Fruit fly (Drosophila melanogaster): ENCODE data around the gene CstF50.

CstF50 gene

DNA sequence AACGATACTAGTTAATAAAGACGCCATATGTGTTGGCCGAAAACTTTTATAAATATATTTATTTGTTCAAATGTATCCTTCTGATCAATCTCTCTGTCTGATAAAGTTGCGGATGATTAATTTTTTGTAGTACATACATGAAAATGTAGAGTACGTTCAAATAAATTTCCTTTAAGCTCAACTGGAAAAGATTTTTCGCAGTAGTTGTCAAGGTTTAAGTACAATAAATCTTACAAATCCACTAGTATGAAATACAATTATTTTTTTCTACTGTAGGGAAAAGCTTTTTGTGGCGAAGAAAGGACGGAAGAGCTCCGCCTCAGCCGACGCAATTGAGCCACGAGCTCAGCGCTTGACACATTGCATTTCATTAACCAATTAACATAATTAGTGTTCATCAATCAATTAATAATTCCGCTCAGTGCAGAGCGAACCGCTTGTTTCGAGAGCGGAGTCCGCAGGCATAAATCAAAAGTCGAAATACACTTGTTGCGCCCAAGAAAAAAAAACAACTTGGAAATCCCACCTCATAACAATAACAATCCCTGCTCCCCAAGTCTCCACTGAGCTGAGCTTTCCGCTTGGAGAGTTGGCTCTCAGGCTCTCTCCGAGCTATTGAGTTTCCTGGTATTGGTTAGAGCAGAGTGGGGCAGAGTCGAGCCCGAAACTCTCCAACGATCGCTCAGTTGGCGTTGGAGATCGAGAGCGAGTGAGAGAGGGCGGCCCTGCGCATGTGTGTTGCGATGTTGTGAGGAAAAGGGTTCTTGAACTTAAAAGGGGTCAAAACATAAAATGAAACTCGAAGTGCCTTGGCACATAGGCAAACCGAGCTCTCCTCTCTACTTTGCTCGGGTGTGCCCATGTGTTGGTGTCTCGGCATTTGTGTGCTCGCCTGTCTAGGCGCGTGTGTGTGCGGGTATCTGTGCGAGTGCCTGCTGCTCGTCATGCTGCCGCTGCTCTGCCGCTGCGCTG is 47.8 kb downstream of the CstF50 start:
- TF ChIP-seq CG4496 (GFP tag; IDR thresholded peaks at IDR 0.05) (peak; percentile 47; the same call in 1 of the 3 replicates), D1 (tag; optimal IDR thresholded peaks at IDR 0.05) (no peak), Pif1A (GFP tag; optimal IDR thresholded peaks at IDR 0.05) (peak; percentile 12), rn (GFP tag; IDR thresholded peaks at IDR 0.05) (no peak), CG15710 (tag; optimal IDR thresholded peaks at IDR 0.05) (peak; percentile 30), CG8301 (tag; optimal IDR thresholded peaks at IDR 0.05) (peak; percentile 10), CG13204 (GFP tag; optimal IDR thresholded peaks at IDR 0.05) (no peak), fd96Ca (GFP tag; IDR thresholded peaks at IDR 0.05) (peak; percentile 55; the same call in 2 of the 3 replicates), EcR (GFP tag; optimal IDR thresholded peaks at IDR 0.05) (peak; percentile 98), CG8159 (tag; optimal IDR thresholded peaks at IDR 0.05) (peak; percentile 60), CG12605 (GFP tag; IDR thresholded peaks at IDR 0.05) (no peak), gl (tag; optimal IDR thresholded peaks at IDR 0.05) (no peak), Ets98B (GFP tag; IDR thresholded peaks at IDR 0.05) (no peak), CG14655 (GFP tag; optimal IDR thresholded peaks at IDR 0.05) (peak; percentile 56), CG17806 (tag; optimal IDR thresholded peaks at IDR 0.05) (peak; percentile 29), Snoo (tag; optimal IDR thresholded peaks at IDR 0.05) (peak; percentile 57), CG34367 (tag; optimal IDR thresholded peaks at IDR 0.05) (peak; percentile 2), Pif1B (GFP tag; optimal IDR thresholded peaks at IDR 0.05) (peak; percentile 68), CG9948 (tag; optimal IDR thresholded peaks at IDR 0.05) (peak; percentile 35), CG10348 (GFP tag; IDR thresholded peaks at IDR 0.05) (no peak), CG32121 (GFP tag; IDR thresholded peaks at IDR 0.05) (no peak)

DNA sequence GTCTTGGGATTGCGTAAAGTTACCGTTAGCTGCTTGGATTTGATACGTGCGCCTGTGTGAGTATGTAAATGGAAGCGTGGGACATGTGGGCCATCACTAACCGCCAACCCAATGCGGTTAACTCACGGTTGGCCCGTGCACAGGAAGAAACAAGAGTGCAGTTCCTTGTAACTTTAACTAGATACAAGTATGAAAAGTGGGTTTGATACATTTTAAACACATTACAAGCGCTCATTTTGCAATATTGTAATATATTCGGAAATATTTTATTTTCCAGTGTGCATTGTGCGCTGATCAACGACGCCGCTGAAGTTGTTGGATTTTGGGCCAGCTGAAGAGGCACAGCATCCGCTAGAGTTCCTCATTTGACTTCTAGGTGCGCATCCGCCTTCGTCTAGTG is 49.0 kb downstream of the CstF50 start:
- TF ChIP-seq CG17806 (tag; optimal IDR thresholded peaks at IDR 0.05) (peak; percentile 10), CG9948 (tag; optimal IDR thresholded peaks at IDR 0.05) (no peak), gl (tag; optimal IDR thresholded peaks at IDR 0.05) (no peak), CG13204 (GFP tag; optimal IDR thresholded peaks at IDR 0.05) (no peak), CG8301 (tag; optimal IDR thresholded peaks at IDR 0.05) (peak; percentile 55), CG10348 (GFP tag; IDR thresholded peaks at IDR 0.05) (no peak), CG32121 (GFP tag; IDR thresholded peaks at IDR 0.05) (peak; percentile 62; the same call in 1 of the 2 replicates), Ets98B (GFP tag; IDR thresholded peaks at IDR 0.05) (peak; percentile 53), CG34367 (tag; optimal IDR thresholded peaks at IDR 0.05) (no peak), Pif1B (GFP tag; optimal IDR thresholded peaks at IDR 0.05) (peak; percentile 60), Snoo (tag; optimal IDR thresholded peaks at IDR 0.05) (peak; percentile 49), CG14655 (GFP tag; optimal IDR thresholded peaks at IDR 0.05) (peak; percentile 64), fd96Ca (GFP tag; IDR thresholded peaks at IDR 0.05) (peak; percentile 62; the same call in 2 of the 3 replicates), rn (GFP tag; IDR thresholded peaks at IDR 0.05) (peak; percentile 41; the same call in 1 of the 2 replicates), CG15710 (tag; optimal IDR thresholded peaks at IDR 0.05) (peak; percentile 2), EcR (GFP tag; optimal IDR thresholded peaks at IDR 0.05) (no peak), CG8159 (tag; optimal IDR thresholded peaks at IDR 0.05) (no peak), CG12605 (GFP tag; IDR thresholded peaks at IDR 0.05) (peak; percentile 49), D1 (tag; optimal IDR thresholded peaks at IDR 0.05) (no peak), Pif1A (GFP tag; optimal IDR thresholded peaks at IDR 0.05) (peak; percentile 61), CG4496 (GFP tag; IDR thresholded peaks at IDR 0.05) (peak; percentile 73; the same call in 1 of the 3 replicates)

DNA sequence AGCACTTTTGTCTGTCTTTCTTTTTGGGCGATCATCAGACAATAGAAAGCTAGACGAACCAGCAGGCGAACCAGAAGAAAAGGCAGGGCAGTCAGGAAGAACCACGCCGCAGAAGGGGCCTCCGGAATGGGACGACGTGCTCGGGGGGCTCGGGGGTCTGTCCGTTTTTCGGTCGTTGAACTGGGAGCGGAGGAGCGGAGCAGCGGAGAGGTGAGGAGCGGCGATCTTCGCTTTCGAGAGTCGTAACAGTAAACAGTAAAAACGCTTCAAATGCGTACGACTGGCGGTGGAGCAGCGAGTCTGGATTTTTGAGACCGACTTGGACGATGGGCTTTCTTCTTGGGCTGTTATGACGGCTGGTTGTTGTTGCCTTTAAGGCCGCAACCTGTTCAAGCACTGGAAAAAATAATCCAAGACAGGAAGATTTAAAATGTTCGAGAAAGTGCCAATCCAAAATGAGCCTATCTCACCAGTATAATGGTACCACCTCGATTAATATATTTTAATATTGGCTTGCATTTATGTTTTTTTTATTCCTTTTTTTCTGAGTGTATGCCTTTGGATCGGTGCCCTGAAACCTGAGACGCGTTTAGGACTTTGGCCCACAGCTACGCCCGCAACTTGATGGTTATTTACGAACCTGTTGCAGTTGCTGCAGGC is 49.9 kb downstream of the CstF50 start:
- peak; percentile 81 for TF ChIP-seq gl (tag; optimal IDR thresholded peaks at IDR 0.05)
- peak; percentile 76 for TF ChIP-seq CG32121 (GFP tag; IDR thresholded peaks at IDR 0.05)
- TF ChIP-seq CG10348 (GFP tag; IDR thresholded peaks at IDR 0.05), result no peak
- TF ChIP-seq CG4496 (GFP tag; IDR thresholded peaks at IDR 0.05), result peak; percentile 91
- peak; percentile 89 for TF ChIP-seq CG17806 (tag; optimal IDR thresholded peaks at IDR 0.05)
- peak; percentile 87 for TF ChIP-seq CG13204 (GFP tag; optimal IDR thresholded peaks at IDR 0.05)
- TF ChIP-seq rn (GFP tag; IDR thresholded peaks at IDR 0.05), result peak; percentile 77
- peak; percentile 91 for TF ChIP-seq Pif1A (GFP tag; optimal IDR thresholded peaks at IDR 0.05)
- TF ChIP-seq CG8301 (tag; optimal IDR thresholded peaks at IDR 0.05), result peak; percentile 90
- TF ChIP-seq CG14655 (GFP tag; optimal IDR thresholded peaks at IDR 0.05), result peak; percentile 95
- peak; percentile 87 for TF ChIP-seq CG15710 (tag; optimal IDR thresholded peaks at IDR 0.05)
- TF ChIP-seq Snoo (tag; optimal IDR thresholded peaks at IDR 0.05), result peak; percentile 96
- peak; percentile 91 for TF ChIP-seq Pif1B (GFP tag; optimal IDR thresholded peaks at IDR 0.05)
- TF ChIP-seq CG12605 (GFP tag; IDR thresholded peaks at IDR 0.05), result peak; percentile 80
- TF ChIP-seq Ets98B (GFP tag; IDR thresholded peaks at IDR 0.05), result peak; percentile 69
- TF ChIP-seq CG8159 (tag; optimal IDR thresholded peaks at IDR 0.05), result peak; percentile 85
- TF ChIP-seq CG9948 (tag; optimal IDR thresholded peaks at IDR 0.05), result peak; percentile 91
- TF ChIP-seq fd96Ca (GFP tag; IDR thresholded peaks at IDR 0.05), result peak; percentile 90
- TF ChIP-seq EcR (GFP tag; optimal IDR thresholded peaks at IDR 0.05), result peak; percentile 84
- TF ChIP-seq D1 (tag; optimal IDR thresholded peaks at IDR 0.05), result peak; percentile 32
- TF ChIP-seq CG34367 (tag; optimal IDR thresholded peaks at IDR 0.05), result peak; percentile 89
